Worm (Caenorhabditis elegans) whole organism, L2 larva: ENCODE measurements around the gene C31H2.14.

Experiments used
- C34F6.9 ChIP-seq: fragments of 150-350 bp; optimal IDR thresholded peaks from 2 replicates; lab custom pipeline; 2014; ENCODE audit warnings: missing biosample characterization, missing genetic modification characterization
- R02D3.7 ChIP-seq: fragments of 150-350 bp; optimal IDR thresholded peaks from 2 replicates; lab custom pipeline; 2014; ENCODE audit warnings: missing biosample characterization, missing genetic modification characterization
- Y55F3AM.14 ChIP-seq: fragments of 200-800 bp; sonication (Bioruptor generic); optimal IDR thresholded peaks from 2 replicates; lab custom pipeline; 2018; ENCODE audit warnings: mild to moderate bottlenecking, missing genetic modification characterization, missing compliant biosample characterization
- alr-1 ChIP-seq: fragments of 150-350 bp; optimal IDR thresholded peaks from 2 replicates; lab custom pipeline; 2014; ENCODE audit warnings: missing biosample characterization, missing genetic modification characterization
- aly-2 ChIP-seq: fragments of 150-350 bp; optimal IDR thresholded peaks from 2 replicates; lab custom pipeline; 2014; ENCODE audit warnings: missing biosample characterization, missing genetic modification characterization
- ceh-16 ChIP-seq: fragments of 150-350 bp; optimal IDR thresholded peaks from 2 replicates; lab custom pipeline; 2014; ENCODE audit warnings: missing biosample characterization, missing genetic modification characterization
- dmd-4 ChIP-seq: sonication (generic microtip); optimal IDR thresholded peaks from 2 replicates; lab custom pipeline; 2017; ENCODE audit warnings: missing biosample characterization, missing genetic modification characterization
- egl-27 ChIP-seq: sonication (generic microtip); optimal IDR thresholded peaks from 3 replicates; lab custom pipeline; 2017; ENCODE audit warnings: missing biosample characterization, missing genetic modification reagents, missing genetic modification characterization
- elt-1 ChIP-seq: fragments of 150-350 bp; optimal IDR thresholded peaks from 2 replicates; lab custom pipeline; 2014; ENCODE audit warnings: missing biosample characterization, missing genetic modification characterization
- elt-3 ChIP-seq: sonication (generic microtip); optimal IDR thresholded peaks from 2 replicates; lab custom pipeline; 2017; ENCODE audit warnings: missing biosample characterization, missing genetic modification characterization
- lin-11 ChIP-seq: fragments of 150-350 bp; sonication (generic microtip); optimal IDR thresholded peaks from 2 replicates; lab custom pipeline; 2014; ENCODE audit warnings: missing biosample characterization, missing genetic modification characterization, inconsistent platforms, mixed read lengths
- lin-13 ChIP-seq: fragments of 150-350 bp; optimal IDR thresholded peaks from 2 replicates; lab custom pipeline; 2014; ENCODE audit warnings: missing biosample characterization, missing genetic modification reagents, missing genetic modification characterization
- lsy-2 ChIP-seq, 2 experiments: fragments of 150-350 bp in 1 of 2; sonication (generic microtip) in 1 of 2; optimal IDR thresholded peaks; 2 replicates each; lab custom pipeline; 2014 to 2017; ENCODE audit warnings: missing biosample characterization in 2 of 2, missing genetic modification characterization in 2 of 2
- mab-5 ChIP-seq: fragments of 150-350 bp; optimal IDR thresholded peaks from 2 replicates; lab custom pipeline; 2014; ENCODE audit warnings: missing biosample characterization, missing genetic modification characterization
- mbf-1 ChIP-seq: sonication (generic microtip); optimal IDR thresholded peaks from 2 replicates; lab custom pipeline; 2017; ENCODE audit warnings: missing biosample characterization, missing genetic modification characterization
- mdl-1 ChIP-seq, 2 experiments: fragments of 150-350 bp in 1 of 2; sonication (generic microtip) in 1 of 2; optimal IDR thresholded peaks; 2 replicates each; lab custom pipeline; 2017; ENCODE audit warnings: missing biosample characterization in 2 of 2, missing genetic modification characterization in 2 of 2
- nhr-10 ChIP-seq: sonication (generic microtip); optimal IDR thresholded peaks from 2 replicates; lab custom pipeline; 2017; ENCODE audit warnings: missing biosample characterization, missing genetic modification characterization
- nhr-11 ChIP-seq: fragments of 150-350 bp; optimal IDR thresholded peaks from 2 replicates; lab custom pipeline; 2014; ENCODE audit warnings: missing biosample characterization, missing genetic modification characterization
- nhr-12 ChIP-seq: fragments of 150-350 bp; optimal IDR thresholded peaks from 2 replicates; lab custom pipeline; 2014; ENCODE audit warnings: missing biosample characterization, missing genetic modification characterization
- nhr-21 ChIP-seq: fragments of 150-350 bp; optimal IDR thresholded peaks from 2 replicates; lab custom pipeline; 2014; ENCODE audit warnings: missing biosample characterization, missing genetic modification characterization
- nhr-23 ChIP-seq: fragments of 150-350 bp; optimal IDR thresholded peaks from 2 replicates; lab custom pipeline; 2014; ENCODE audit warnings: missing biosample characterization, missing genetic modification reagents, missing genetic modification characterization
- nhr-237 ChIP-seq: fragments of 150-350 bp; optimal IDR thresholded peaks from 2 replicates; lab custom pipeline; 2014; ENCODE audit warnings: missing biosample characterization, missing genetic modification characterization
- nhr-25 ChIP-seq: fragments of 150-350 bp; sonication (generic microtip); optimal IDR thresholded peaks from 3 replicates; lab custom pipeline; 2014; ENCODE audit warnings: missing biosample characterization, missing genetic modification characterization
- nhr-6 ChIP-seq: fragments of 150-350 bp; optimal IDR thresholded peaks from 2 replicates; lab custom pipeline; 2014; ENCODE audit warnings: missing biosample characterization, missing genetic modification characterization
- nhr-77 ChIP-seq: fragments of 150-350 bp; optimal IDR thresholded peaks from 2 replicates; lab custom pipeline; 2014; ENCODE audit warnings: missing biosample characterization, missing genetic modification characterization
- skn-1 ChIP-seq: sonication (generic microtip); optimal IDR thresholded peaks from 2 replicates; lab custom pipeline; 2017; ENCODE audit warnings: missing biosample characterization, missing genetic modification characterization
- sma-3 ChIP-seq: sonication (generic microtip); optimal IDR thresholded peaks from 2 replicates; lab custom pipeline; 2016; ENCODE audit warnings: missing genetic modification reagents, missing genetic modification characterization, missing compliant biosample characterization
- sma-9 ChIP-seq, 2 experiments: fragments of 150-350 bp in 1 of 2; sonication (generic microtip) in 1 of 2; optimal IDR thresholded peaks; 2 replicates each; lab custom pipeline; 2014 to 2016; ENCODE audit warnings: missing genetic modification characterization in 2 of 2, mild to moderate bottlenecking in 1 of 2, missing biosample characterization in 1 of 2, missing compliant biosample characterization in 1 of 2, missing genetic modification reagents in 1 of 2, moderate library complexity in 1 of 2
- snpc-4 ChIP-seq: fragments of 150-350 bp; optimal IDR thresholded peaks from 2 replicates; lab custom pipeline; 2014; ENCODE audit warnings: missing biosample characterization, missing genetic modification characterization
- unc-39 ChIP-seq: fragments of 150-350 bp; optimal IDR thresholded peaks from 2 replicates; lab custom pipeline; 2014; ENCODE audit warnings: missing biosample characterization, missing genetic modification characterization
- unc-55 ChIP-seq: fragments of 150-350 bp; sonication (generic microtip); optimal IDR thresholded peaks from 3 replicates; lab custom pipeline; 2014; ENCODE audit warnings: missing biosample characterization, missing genetic modification reagents, missing genetic modification characterization
- unc-62 ChIP-seq: fragments of 150-350 bp; optimal IDR thresholded peaks from 2 replicates; lab custom pipeline; 2014; ENCODE audit warnings: missing biosample characterization, missing genetic modification reagents, missing genetic modification characterization
- zag-1 ChIP-seq: fragments of 150-350 bp; optimal IDR thresholded peaks from 2 replicates; lab custom pipeline; 2014; ENCODE audit warnings: missing biosample characterization, missing genetic modification characterization
- ztf-1 ChIP-seq: fragments of 200-800 bp; sonication (Bioruptor generic); conservative IDR thresholded peaks from 2 replicates; pipeline ENCODE4 v1.3.6; 2022; ENCODE audit warnings: missing genetic modification characterization, missing compliant biosample characterization
- ztf-11 ChIP-seq: sonication (generic microtip); optimal IDR thresholded peaks from 2 replicates; lab custom pipeline; 2017; ENCODE audit warnings: missing biosample characterization, missing genetic modification characterization
- ztf-4 ChIP-seq: fragments of 150-350 bp; optimal IDR thresholded peaks from 2 replicates; lab custom pipeline; 2014; ENCODE audit warnings: missing biosample characterization, missing genetic modification characterization

The C31H2.14 gene

DNA sequence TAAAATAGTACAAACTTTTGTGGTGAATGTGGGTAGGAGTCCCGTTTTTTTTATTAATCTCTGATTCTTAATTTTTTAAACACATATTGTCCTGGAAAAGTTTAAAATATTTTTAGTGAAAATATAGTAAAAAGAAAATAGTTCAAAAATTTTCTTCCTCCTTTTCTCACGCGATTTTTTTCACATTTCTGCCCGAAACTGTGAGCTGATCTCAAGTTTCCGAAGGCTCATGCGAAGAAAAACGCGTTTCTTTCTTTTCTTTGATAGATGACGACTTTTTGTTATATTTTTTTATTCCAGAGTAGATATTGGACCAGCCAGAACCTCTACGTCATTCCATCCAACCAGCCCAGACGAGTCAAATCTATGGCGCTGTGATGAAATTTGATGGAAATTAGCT is 35.9 kb downstream of the C31H2.14 start, which contains the start of gene T03G11.9:
Gene T03G11.9, plus strand, starts transcription at position 301 of the 400 bp plus-strand sequence.
- TF ChIP-seq R02D3.7 (tag; lab: Kevin White, UChicago) (no peak), unc-62 (GFP tag; lab: Kevin White, UChicago) (no peak), nhr-25 (tag; lab: Kevin White, UChicago) (no peak), ceh-16 (no peak), nhr-23 (no peak), ztf-1 (GFP tag; lab: Robert Waterston, UW) (no peak), ztf-11 (tag; lab: Kevin White, UChicago) (no peak), dmd-4 (tag; lab: Kevin White, UChicago) (no peak), snpc-4 (tag; lab: Kevin White, UChicago) (no peak), zag-1 (tag; lab: Kevin White, UChicago) (no peak), unc-55 (no peak), alr-1 (tag; lab: Kevin White, UChicago) (no peak), unc-39 (tag; lab: Kevin White, UChicago) (no peak), sma-9 (GFP tag; optimal IDR thresholded peaks at IDR 0.05; lab: Kevin White, UChicago) (no peak), sma-9 (tag; optimal IDR thresholded peaks at IDR 0.05; lab: Kevin White, UChicago) (no peak), aly-2 (tag; lab: Kevin White, UChicago) (no peak), nhr-6 (tag; lab: Kevin White, UChicago) (no peak), sma-3 (no peak), nhr-11 (tag; lab: Kevin White, UChicago) (no peak), nhr-10 (no peak), egl-27 (no peak)
- TF ChIP-seq, all 48 proteins: peak for 0

DNA sequence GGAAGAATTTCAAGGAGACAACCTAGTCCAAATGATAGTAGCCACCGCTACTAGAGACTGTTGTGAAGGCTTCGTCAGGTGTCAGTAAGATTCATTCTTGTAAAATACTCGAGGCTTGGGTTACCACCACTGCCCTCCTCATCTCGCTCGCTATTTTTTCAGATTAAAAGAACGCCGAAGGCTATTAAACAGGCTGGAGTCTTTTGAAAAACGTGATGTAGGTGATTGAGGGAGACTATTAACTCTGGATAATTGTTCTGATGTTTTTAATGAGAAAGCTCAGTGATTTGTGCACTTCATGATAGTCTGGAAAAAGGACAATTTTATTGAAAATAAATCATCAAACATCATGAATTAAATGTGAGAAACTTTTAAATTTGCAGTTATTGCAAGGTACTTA is 41.0 kb downstream of the C31H2.14 start, which contains the start of gene zig-6:
Gene zig-6, minus strand, starts transcription at position 101 of the 400 bp plus-strand sequence.
- TF ChIP-seq mab-5 (tag; lab: Kevin White, UChicago) (no peak), nhr-21 (no peak), elt-3 (tag; lab: Kevin White, UChicago) (no peak), mdl-1 (tag; optimal IDR thresholded peaks at IDR 0.05; lab: Kevin White, UChicago) (no peak), alr-1 (tag; lab: Kevin White, UChicago) (no peak), lin-13 (GFP tag; lab: Kevin White, UChicago) (no peak), lin-11 (tag; lab: Kevin White, UChicago) (no peak), elt-1 (tag; lab: Kevin White, UChicago) (no peak), nhr-6 (tag; lab: Kevin White, UChicago) (no peak), ztf-4 (tag; lab: Kevin White, UChicago) (no peak), lsy-2 (tag; optimal IDR thresholded peaks at IDR 0.05; lab: Kevin White, UChicago) (no peak), nhr-77 (tag; lab: Kevin White, UChicago) (no peak), nhr-25 (tag; lab: Kevin White, UChicago) (no peak)

DNA sequence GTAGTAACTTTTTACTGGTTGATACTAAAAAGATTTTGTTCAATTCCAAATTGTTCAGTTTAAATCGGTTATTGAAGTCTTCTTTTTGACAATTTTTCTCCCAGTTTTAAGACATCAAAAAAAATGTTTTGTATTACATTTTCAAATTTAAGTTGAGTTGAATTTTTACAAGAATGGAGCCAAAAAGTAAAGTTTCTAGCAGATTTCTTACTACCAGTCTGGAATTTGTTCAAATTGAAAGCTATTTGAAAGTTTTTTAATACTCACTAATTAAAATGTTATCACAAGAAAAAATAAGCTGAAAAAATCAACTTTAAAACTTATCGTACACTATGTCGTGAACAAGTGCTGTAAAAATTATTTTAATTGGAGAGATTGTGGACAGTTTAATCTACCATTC is 42.0 kb downstream of the C31H2.14 start:
- no peak for TF ChIP-seq unc-55
- no peak for TF ChIP-seq mbf-1 (tag; lab: Kevin White, UChicago)
- TF ChIP-seq skn-1 (tag; lab: Kevin White, UChicago): no peak
- no peak for TF ChIP-seq unc-39 (tag; lab: Kevin White, UChicago)
- TF ChIP-seq, all 48 proteins: peak for 0

DNA sequence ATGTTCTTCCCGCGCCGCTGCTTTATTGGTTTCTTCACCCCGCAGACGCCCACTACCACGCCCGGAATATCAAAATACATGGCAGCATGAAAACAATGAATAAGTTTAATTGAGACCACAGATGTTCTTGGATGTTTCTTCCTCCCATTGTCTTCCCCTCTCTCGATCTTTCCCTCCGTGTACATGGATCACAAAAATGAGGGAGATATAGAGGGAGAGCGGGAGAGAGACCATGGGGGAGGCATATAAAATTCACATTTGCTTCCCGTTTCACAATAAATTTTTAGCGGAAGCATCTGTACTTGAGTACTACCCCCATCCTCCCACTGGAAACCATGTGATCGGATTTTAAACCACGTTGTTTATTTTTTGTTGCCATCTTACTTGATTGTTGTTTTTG is 45.4 kb downstream of the C31H2.14 start:
- TF ChIP-seq nhr-237 (tag; lab: Kevin White, UChicago) (no peak), alr-1 (tag; lab: Kevin White, UChicago) (no peak), elt-1 (tag; lab: Kevin White, UChicago) (no peak), C34F6.9 (tag; lab: Kevin White, UChicago) (no peak), snpc-4 (tag; lab: Kevin White, UChicago) (no peak), mab-5 (tag; lab: Kevin White, UChicago) (no peak), unc-55 (no peak), nhr-12 (tag; lab: Kevin White, UChicago) (no peak), lin-11 (tag; lab: Kevin White, UChicago) (no peak), egl-27 (no peak), ceh-16 (no peak), lin-13 (GFP tag; lab: Kevin White, UChicago) (no peak), nhr-23 (no peak), Y55F3AM.14 (GFP tag; lab: Kevin White, UChicago) (no peak), nhr-10 (no peak)
